Fruit fly (Drosophila melanogaster) whole organism, adult: Measurements from ENCODE around the gene CG13392.
A peak's percentile ranks its signal among the peaks of the same experiment; 100 is the strongest.

Experiments used
- CG11617 ChIP-seq: fragments of 200-800 bp; sonication (Bioruptor generic); optimal IDR thresholded peaks from 2 replicates; lab custom pipeline; 2017; ENCODE audit warnings: mild to moderate bottlenecking, missing biosample characterization, missing genetic modification reagents, missing genetic modification characterization
- CG12768 ChIP-seq: fragments of 200-800 bp; sonication (Bioruptor generic); optimal IDR thresholded peaks from 2 replicates; lab custom pipeline; 2017; ENCODE audit warnings: missing biosample characterization, missing genetic modification characterization, mild to moderate bottlenecking, moderate library complexity, missing genetic modification reagents
- CG14711 ChIP-seq: fragments of 200-800 bp; sonication (Bioruptor generic); optimal IDR thresholded peaks from 2 replicates; lab custom pipeline; 2018; ENCODE audit warnings: missing biosample characterization, mild to moderate bottlenecking, missing genetic modification characterization, moderate library complexity
- CG1620 ChIP-seq: fragments of 200-800 bp; sonication (Bioruptor generic); optimal IDR thresholded peaks from 2 replicates; lab custom pipeline; 2016; ENCODE audit warnings: missing biosample characterization, missing genetic modification characterization
- CG33017 ChIP-seq: fragments of 200-800 bp; sonication (Bioruptor generic); optimal IDR thresholded peaks from 2 replicates; lab custom pipeline; 2018; ENCODE audit warnings: missing biosample characterization, mild to moderate bottlenecking, missing genetic modification characterization, moderate library complexity
- CG5204 ChIP-seq: fragments of 200-800 bp; sonication (Bioruptor generic); optimal IDR thresholded peaks from 2 replicates; lab custom pipeline; 2016; ENCODE audit warnings: missing biosample characterization, missing genetic modification characterization
- CG7045 ChIP-seq: fragments of 200-800 bp; sonication (Bioruptor generic); optimal IDR thresholded peaks from 2 replicates; lab custom pipeline; 2017; ENCODE audit warnings: missing biosample characterization, mild to moderate bottlenecking, missing genetic modification characterization
- CG7101 ChIP-seq: fragments of 200-800 bp; sonication (Bioruptor generic); optimal IDR thresholded peaks from 2 replicates; lab custom pipeline; 2018; ENCODE audit warnings: missing biosample characterization, mild to moderate bottlenecking, missing genetic modification characterization, moderate library complexity
- Clk ChIP-seq: fragments of 200-800 bp; sonication (Bioruptor generic); optimal IDR thresholded peaks from 2 replicates; lab custom pipeline; 2017; ENCODE audit warnings: missing biosample characterization, missing genetic modification characterization
- Crg-1 ChIP-seq: fragments of 200-800 bp; sonication (Bioruptor generic); optimal IDR thresholded peaks from 2 replicates; lab custom pipeline; 2016; ENCODE audit warnings: missing biosample characterization, missing genetic modification characterization
- Hr96 ChIP-seq: fragments of 200-800 bp; sonication (Bioruptor generic); optimal IDR thresholded peaks from 2 replicates; lab custom pipeline; 2016; ENCODE audit warnings: missing biosample characterization, missing genetic modification characterization
- Mnt ChIP-seq: fragments of 200-800 bp; sonication (Bioruptor generic); optimal IDR thresholded peaks from 2 replicates; lab custom pipeline; 2016; ENCODE audit warnings: missing biosample characterization, mild to moderate bottlenecking, missing genetic modification characterization
- bab1 ChIP-seq: fragments of 200-800 bp; sonication (Bioruptor generic); optimal IDR thresholded peaks from 3 replicates; lab custom pipeline; 2019; ENCODE audit warnings: missing biosample characterization, mild to moderate bottlenecking, missing genetic modification characterization, moderate library complexity
- cic ChIP-seq: fragments of 200-800 bp; sonication (Bioruptor generic); optimal IDR thresholded peaks from 2 replicates; lab custom pipeline; 2017; ENCODE audit warnings: missing biosample characterization, mild to moderate bottlenecking, missing genetic modification characterization, moderate library complexity
- cnc ChIP-seq, 2 experiments: fragments of >200 bp; optimal IDR thresholded peaks; 2 replicates each; lab custom pipeline; 2017
- kay ChIP-seq: fragments of 200-800 bp; sonication (Bioruptor generic); peaks from one replicate; lab custom pipeline; 2016; ENCODE audit warnings: missing biosample characterization, missing genetic modification characterization, borderline replicate concordance
- ovo ChIP-seq: fragments of 200-800 bp; sonication (Bioruptor generic); optimal IDR thresholded peaks from 2 replicates; lab custom pipeline; 2016; ENCODE audit warnings: missing biosample characterization, missing genetic modification characterization
- pad ChIP-seq: fragments of 200-800 bp; sonication (Bioruptor generic); optimal IDR thresholded peaks from 3 replicates; lab custom pipeline; 2017; ENCODE audit warnings: missing biosample characterization, missing genetic modification characterization, mild to moderate bottlenecking, moderate library complexity, missing genetic modification reagents
- tj ChIP-seq: fragments of 200-800 bp; sonication (Bioruptor generic); optimal IDR thresholded peaks from 3 replicates; lab custom pipeline; 2017; ENCODE audit warnings: missing biosample characterization, mild to moderate bottlenecking, missing genetic modification characterization, moderate library complexity
- toe ChIP-seq: fragments of 200-800 bp; sonication (Bioruptor generic); optimal IDR thresholded peaks from 2 replicates; lab custom pipeline; 2016; ENCODE audit warnings: missing biosample characterization, missing genetic modification characterization

Gene CG13392

dm6 chr2L:8382646-8383045 is at the start of gene CG13392, which contains the start of gene Rcd4:
TSS of gene CG13392 (minus strand) at chr2L:8382807.
TSS of gene Rcd4 (plus strand) at chr2L:8382861.
- TF ChIP-seq bab1 (GFP tag; lab: Kevin White, UChicago), result peak; percentile 82
- peak; percentile 63 for TF ChIP-seq cic
- TF ChIP-seq pad (GFP tag; lab: Kevin White, UChicago), result peak; percentile 80
- TF ChIP-seq ovo, result peak; percentile 73
- TF ChIP-seq cnc (optimal IDR thresholded peaks at IDR 0.05; lab: Kevin White, UChicago), result no peak
- peak; percentile 59 for TF ChIP-seq kay
- TF ChIP-seq CG33017 (tag; lab: Kevin White, UChicago), result peak; percentile 72
- TF ChIP-seq toe (GFP tag; lab: Kevin White, UChicago), result peak; percentile 57
- peak; percentile 73 for TF ChIP-seq CG7045 (GFP tag; lab: Kevin White, UChicago)
- peak; percentile 88 for TF ChIP-seq Mnt (GFP tag; lab: Kevin White, UChicago)
- TF ChIP-seq CG5204, result peak; percentile 62
- TF ChIP-seq tj (GFP tag; lab: Kevin White, UChicago), result peak; percentile 53
- peak; percentile 83 for TF ChIP-seq CG1620 (GFP tag; lab: Kevin White, UChicago)
- TF ChIP-seq CG7101 (tag; lab: Kevin White, UChicago), result peak; percentile 88
- peak; percentile 62 for TF ChIP-seq CG11617
- TF ChIP-seq CG14711, result peak; percentile 70
- TF ChIP-seq Crg-1 (GFP tag; lab: Kevin White, UChicago), result peak; percentile 91
- peak; percentile 77 for TF ChIP-seq CG12768
- peak; percentile 80 for TF ChIP-seq Hr96 (GFP tag; lab: Kevin White, UChicago)
- TF ChIP-seq Clk (GFP tag; lab: Kevin White, UChicago), result peak; percentile 27

- no peak for TF ChIP-seq pad (GFP tag; lab: Kevin White, UChicago)
- TF ChIP-seq CG33017 (tag; lab: Kevin White, UChicago), result no peak
- TF ChIP-seq Crg-1 (GFP tag; lab: Kevin White, UChicago), result no peak
- no peak for TF ChIP-seq CG5204
- TF ChIP-seq Mnt (GFP tag; lab: Kevin White, UChicago), result no peak
Measured at dm6 chr2L:8432130-8432529, 49.5 kb upstream of the CG13392 start.

dm6 chr2L:8426801-8427200 is 44.2 kb upstream of the CG13392 start:
- TF ChIP-seq CG14711 (no peak), CG12768 (no peak), cnc (optimal IDR thresholded peaks at IDR 0.05; lab: Kevin White, UChicago) (no peak), Hr96 (GFP tag; lab: Kevin White, UChicago) (no peak), cic (no peak), CG7045 (GFP tag; lab: Kevin White, UChicago) (no peak), tj (GFP tag; lab: Kevin White, UChicago) (no peak), ovo (no peak), CG7101 (tag; lab: Kevin White, UChicago) (no peak), CG33017 (tag; lab: Kevin White, UChicago) (no peak), CG11617 (no peak), kay (no peak), pad (GFP tag; lab: Kevin White, UChicago) (no peak), CG5204 (no peak), Crg-1 (GFP tag; lab: Kevin White, UChicago) (no peak), bab1 (GFP tag; lab: Kevin White, UChicago) (no peak), Mnt (GFP tag; lab: Kevin White, UChicago) (no peak), CG1620 (GFP tag; lab: Kevin White, UChicago) (no peak)

- TF ChIP-seq cnc (optimal IDR thresholded peaks at IDR 0.05; lab: Kevin White, UChicago) (no peak), CG1620 (GFP tag; lab: Kevin White, UChicago) (no peak), kay (peak; percentile 92), CG5204 (no peak), ovo (no peak), bab1 (GFP tag; lab: Kevin White, UChicago) (peak; percentile 30), Clk (GFP tag; lab: Kevin White, UChicago) (no peak), CG7101 (tag; lab: Kevin White, UChicago) (no peak), Mnt (GFP tag; lab: Kevin White, UChicago) (no peak), CG33017 (tag; lab: Kevin White, UChicago) (peak; percentile 42), CG7045 (GFP tag; lab: Kevin White, UChicago) (no peak), CG14711 (peak; percentile 5), CG12768 (no peak), cic (no peak), CG11617 (no peak), tj (GFP tag; lab: Kevin White, UChicago) (peak; percentile 67), Crg-1 (GFP tag; lab: Kevin White, UChicago) (no peak), Hr96 (GFP tag; lab: Kevin White, UChicago) (no peak), pad (GFP tag; lab: Kevin White, UChicago) (no peak), toe (GFP tag; lab: Kevin White, UChicago) (no peak)
Measured at dm6 chr2L:8425962-8426759, 43.6 kb upstream of the CG13392 start.

dm6 chr2L:8425212-8425611 is 42.6 kb upstream of the CG13392 start:
- TF ChIP-seq kay (peak; percentile 36), cnc (optimal IDR thresholded peaks at IDR 0.05; lab: Kevin White, UChicago) (no peak), tj (GFP tag; lab: Kevin White, UChicago) (peak; percentile 77)

- no peak for TF ChIP-seq CG33017 (tag; lab: Kevin White, UChicago)
- no peak for TF ChIP-seq CG7101 (tag; lab: Kevin White, UChicago)
- TF ChIP-seq pad (GFP tag; lab: Kevin White, UChicago), result no peak
- TF ChIP-seq cic, result no peak
- TF ChIP-seq Mnt (GFP tag; lab: Kevin White, UChicago), result no peak
Measured at dm6 chr2L:8424662-8425208, 42.1 kb upstream of the CG13392 start.
